Worm (Caenorhabditis elegans): ENCODE data around the gene cct-7.

- TF ChIP-seq unc-62 (GFP tag; optimal IDR thresholded peaks at IDR 0.05) (no peak), ceh-16 (tag; optimal IDR thresholded peaks at IDR 0.05) (no peak), nhr-76 (tag; optimal IDR thresholded peaks at IDR 0.05) (no peak), elt-3 (tag; optimal IDR thresholded peaks at IDR 0.05) (no peak), ztf-4 (tag; optimal IDR thresholded peaks at IDR 0.05) (no peak), snpc-4 (tag; optimal IDR thresholded peaks at IDR 0.05) (no peak), ztf-11 (tag; optimal IDR thresholded peaks at IDR 0.05) (no peak), egl-27 (tag; optimal IDR thresholded peaks at IDR 0.05) (no peak), nhr-237 (tag; optimal IDR thresholded peaks at IDR 0.05) (no peak)
Measured at ce11 chrV:1886997-1887396, 15.0 kb downstream of the cct-7 start.
